Worm (Caenorhabditis elegans): Measurements from ENCODE around the gene fbxa-77.

Gene fbxa-77

ce11 chrIII:1273655-1274328 lies 24.5 kb downstream of the fbxa-77 start, which contains the start of gene fbxa-29:
TSS of gene fbxa-29 (minus strand) at chrIII:1273705.
- TF ChIP-seq nhr-28 (tag; optimal IDR thresholded peaks at IDR 0.05) = peak; percentile 49
- no peak for TF ChIP-seq daf-16 (GFP tag; optimal IDR thresholded peaks at IDR 0.05)
- TF ChIP-seq daf-16 (tag; optimal IDR thresholded peaks at IDR 0.05) = peak; percentile 51
- no peak for TF ChIP-seq saeg-2 (GFP tag; IDR thresholded peaks at IDR 0.05)
- TF ChIP-seq pqm-1 (tag; optimal IDR thresholded peaks at IDR 0.05) = peak; percentile 61
- TF ChIP-seq ces-1 (GFP tag; optimal IDR thresholded peaks at IDR 0.05) = no peak
- peak; percentile 75; the same call in 1 of the 2 replicates for TF ChIP-seq php-3 (GFP tag; IDR thresholded peaks at IDR 0.05)
- TF ChIP-seq dve-1 (tag; optimal IDR thresholded peaks at IDR 0.05; ENCODE audit: insufficient read depth) = peak; percentile 12
- TF ChIP-seq dmd-6 (GFP tag; IDR thresholded peaks at IDR 0.05) = 0 out of 2 replicates have a peak, but pooled peaks have one; percentile 10
- no peak for TF ChIP-seq Y48G9A.11 (GFP tag; IDR thresholded peaks at IDR 0.05)

- TF ChIP-seq zip-11 (GFP tag; IDR thresholded peaks at IDR 0.05) (no peak), daf-12 (tag; optimal IDR thresholded peaks at IDR 0.05) (no peak), spr-1 (tag; optimal IDR thresholded peaks at IDR 0.05) (no peak), nhr-6 (tag; optimal IDR thresholded peaks at IDR 0.05) (no peak), ctbp-1 (GFP tag; IDR thresholded peaks at IDR 0.05) (no peak), ceh-28 (tag; optimal IDR thresholded peaks at IDR 0.05) (no peak), F49E8.2 (tag; optimal IDR thresholded peaks at IDR 0.05; ENCODE audit: borderline replicate concordance) (no peak), ceh-62 (tag; optimal IDR thresholded peaks at IDR 0.05) (no peak), hmg-1.1 (GFP tag; IDR thresholded peaks at IDR 0.05) (no peak), lin-15B (tag; optimal IDR thresholded peaks at IDR 0.05) (no peak), jun-1 (tag; optimal IDR thresholded peaks at IDR 0.05) (no peak), D1046.2 (GFP tag; IDR thresholded peaks at IDR 0.05) (no peak), aha-1 (tag) (no peak), ztf-7 (tag; optimal IDR thresholded peaks at IDR 0.05) (no peak)
These were observed 26.2 kb downstream of the fbxa-77 start, which contains the start of gene fbxa-30 for ce11 chrIII:1275513-1275912. TSS of gene fbxa-30 (minus strand) at chrIII:1275613.

ce11 chrIII:1279197-1279596 lies 29.9 kb downstream of the fbxa-77 start:
- no peak for TF ChIP-seq zip-11 (GFP tag; IDR thresholded peaks at IDR 0.05)
- peak; percentile 58; the same call in 1 of the 2 replicates for TF ChIP-seq saeg-2 (GFP tag; IDR thresholded peaks at IDR 0.05)
- peak; percentile 90 for TF ChIP-seq dmd-6 (GFP tag; IDR thresholded peaks at IDR 0.05)
- TF ChIP-seq nhr-11 (tag; optimal IDR thresholded peaks at IDR 0.05) = no peak
- TF ChIP-seq unc-62 (GFP tag; optimal IDR thresholded peaks at IDR 0.05 in 1 of 2) = no peak
- TF ChIP-seq unc-62 (tag; optimal IDR thresholded peaks at IDR 0.05) = no peak
- TF ChIP-seq lir-3 (tag; optimal IDR thresholded peaks at IDR 0.05) = no peak
- TF ChIP-seq ztf-11 (tag; optimal IDR thresholded peaks at IDR 0.05) = no peak
- peak; percentile 76 for TF ChIP-seq T20F7.1 (GFP tag; optimal IDR thresholded peaks at IDR 0.05)
- no peak for TF ChIP-seq madf-9 (GFP tag; conservative IDR thresholded peaks at IDR 0.05)
- TF ChIP-seq nhr-76 (tag; optimal IDR thresholded peaks at IDR 0.05) = no peak
- peak; percentile 95 for TF ChIP-seq zip-2 (tag; optimal IDR thresholded peaks at IDR 0.05)
- peak in 1 of 2 experiments; percentile 95 for TF ChIP-seq daf-16 (GFP tag; optimal IDR thresholded peaks at IDR 0.05)
- TF ChIP-seq daf-16 (tag; optimal IDR thresholded peaks at IDR 0.05) = peak; percentile 99
- peak; percentile 99 for TF ChIP-seq pqm-1 (tag; optimal IDR thresholded peaks at IDR 0.05)
- no peak for TF ChIP-seq nhr-237 (tag; optimal IDR thresholded peaks at IDR 0.05)
- TF ChIP-seq dve-1 (tag; optimal IDR thresholded peaks at IDR 0.05; ENCODE audit: insufficient read depth) = peak; percentile 98
- TF ChIP-seq unc-39 (tag; optimal IDR thresholded peaks at IDR 0.05) = no peak
- TF ChIP-seq hlh-30 (tag; optimal IDR thresholded peaks at IDR 0.05; ENCODE audit: insufficient read depth) = peak; percentile 47
- peak; percentile 84 for TF ChIP-seq ztf-7 (tag; optimal IDR thresholded peaks at IDR 0.05)
- TF ChIP-seq ceh-20 (GFP tag; IDR thresholded peaks at IDR 0.05) = no peak
- no peak for TF ChIP-seq F49E8.2 (tag; optimal IDR thresholded peaks at IDR 0.05; ENCODE audit: borderline replicate concordance)
- TF ChIP-seq lin-39 (tag; optimal IDR thresholded peaks at IDR 0.05) = no peak
- no peak for TF ChIP-seq ZK546.5 (tag; optimal IDR thresholded peaks at IDR 0.05)
- TF ChIP-seq nhr-48 (tag; optimal IDR thresholded peaks at IDR 0.05) = peak; percentile 76
- TF ChIP-seq daf-12 (tag; optimal IDR thresholded peaks at IDR 0.05) = no peak
- TF ChIP-seq nhr-28 (tag; optimal IDR thresholded peaks at IDR 0.05) = peak; percentile 81
- TF ChIP-seq fos-1 (tag; optimal IDR thresholded peaks at IDR 0.05) = peak; percentile 46
- no peak for TF ChIP-seq hmg-1.1 (GFP tag; IDR thresholded peaks at IDR 0.05)
- TF ChIP-seq Y75B8A.6 (GFP tag; IDR thresholded peaks at IDR 0.05) = no peak
- no peak for TF ChIP-seq F26F4.8 (GFP tag; conservative IDR thresholded peaks at IDR 0.05)
- peak; percentile 35 for TF ChIP-seq nhr-10 (tag; optimal IDR thresholded peaks at IDR 0.05)
- TF ChIP-seq nhr-42 (GFP tag; IDR thresholded peaks at IDR 0.05) = no peak
- TF ChIP-seq ceh-44 (GFP tag; IDR thresholded peaks at IDR 0.05) = no peak
- peak; percentile 37 for TF ChIP-seq mep-1 (tag; optimal IDR thresholded peaks at IDR 0.05)

All from whole organism, L4 larva.